Fruit fly (Drosophila melanogaster) whole organism, pupa: ENCODE results near the gene Spn28Da.

ENCODE experiments used
- CG10348 ChIP-seq: fragments of 200-800 bp; sonication (Bioruptor generic); IDR thresholded peaks from 2 replicates; pipeline ENCODE4 v1.3.6; 2022; ENCODE audit warnings: missing biosample characterization, missing genetic modification characterization
- CG12605 ChIP-seq: fragments of 200-800 bp; sonication (Bioruptor generic); IDR thresholded peaks from 2 replicates; pipeline ENCODE4 v1.3.6; 2022; ENCODE audit warnings: missing biosample characterization, missing genetic modification characterization
- CG13204 ChIP-seq: fragments of 200-800 bp; sonication (Bioruptor generic); optimal IDR thresholded peaks from 2 replicates; lab custom pipeline; 2018; ENCODE audit warnings: missing biosample characterization, mild to moderate bottlenecking, missing genetic modification characterization, moderate library complexity
- CG14655 ChIP-seq: fragments of 200-800 bp; sonication (Bioruptor generic); optimal IDR thresholded peaks from 3 replicates; lab custom pipeline; 2017; ENCODE audit warnings: mild to moderate bottlenecking, missing biosample characterization, missing genetic modification reagents, missing genetic modification characterization
- CG15710 ChIP-seq: fragments of 200-800 bp; sonication (Bioruptor generic); optimal IDR thresholded peaks from 2 replicates; lab custom pipeline; 2018; ENCODE audit warnings: missing biosample characterization, mild to moderate bottlenecking, missing genetic modification characterization, moderate library complexity
- CG17806 ChIP-seq: fragments of 200-800 bp; sonication (Bioruptor generic); optimal IDR thresholded peaks from 2 replicates; lab custom pipeline; 2018; ENCODE audit warnings: missing biosample characterization, mild to moderate bottlenecking, missing genetic modification characterization, moderate library complexity
- CG32121 ChIP-seq: fragments of 200-800 bp; sonication (Bioruptor generic); IDR thresholded peaks from 2 replicates; pipeline ENCODE4 v1.3.6; 2022; ENCODE audit warnings: missing biosample characterization, missing genetic modification characterization
- CG34367 ChIP-seq: fragments of 200-800 bp; sonication (Bioruptor generic); optimal IDR thresholded peaks from 2 replicates; lab custom pipeline; 2018; ENCODE audit warnings: missing biosample characterization, mild to moderate bottlenecking, missing genetic modification characterization
- CG4496 ChIP-seq: fragments of 200-800 bp; sonication (Bioruptor generic); IDR thresholded peaks from 3 replicates; pipeline ENCODE4 v1.3.6; 2022; ENCODE audit warnings: missing biosample characterization, missing genetic modification characterization
- CG8159 ChIP-seq: fragments of 200-800 bp; sonication (Bioruptor generic); optimal IDR thresholded peaks from 3 replicates; lab custom pipeline; 2018; ENCODE audit warnings: missing biosample characterization, mild to moderate bottlenecking, missing genetic modification characterization, moderate library complexity
- CG8301 ChIP-seq: fragments of 200-800 bp; sonication (Bioruptor generic); optimal IDR thresholded peaks from 2 replicates; lab custom pipeline; 2018; ENCODE audit warnings: missing biosample characterization, mild to moderate bottlenecking, missing genetic modification characterization
- CG9948 ChIP-seq: fragments of 200-800 bp; sonication (Bioruptor generic); optimal IDR thresholded peaks from 2 replicates; lab custom pipeline; 2018; ENCODE audit warnings: missing biosample characterization, mild to moderate bottlenecking, missing genetic modification characterization, moderate library complexity
- D1 ChIP-seq: fragments of 200-800 bp; sonication (Bioruptor generic); optimal IDR thresholded peaks from 2 replicates; lab custom pipeline; 2018; ENCODE audit warnings: missing biosample characterization, mild to moderate bottlenecking, missing genetic modification characterization, moderate library complexity
- EcR ChIP-seq: fragments of 200-800 bp; sonication (Bioruptor generic); optimal IDR thresholded peaks from 3 replicates; lab custom pipeline; 2019; ENCODE audit warnings: missing biosample characterization, missing genetic modification characterization, mild to moderate bottlenecking, moderate library complexity, missing genetic modification reagents
- Ets98B ChIP-seq: fragments of 200-800 bp; sonication (Bioruptor generic); IDR thresholded peaks from 2 replicates; pipeline ENCODE4 v1.3.6; 2022; ENCODE audit warnings: missing biosample characterization, missing genetic modification characterization
- Pif1A ChIP-seq: fragments of 200-800 bp; sonication (Bioruptor generic); optimal IDR thresholded peaks from 3 replicates; lab custom pipeline; 2016; ENCODE audit warnings: missing biosample characterization, missing genetic modification characterization
- Pif1B ChIP-seq: fragments of 200-800 bp; sonication (Bioruptor generic); optimal IDR thresholded peaks from 3 replicates; lab custom pipeline; 2016; ENCODE audit warnings: missing biosample characterization, missing genetic modification characterization
- Snoo ChIP-seq: fragments of 200-800 bp; sonication (Bioruptor generic); optimal IDR thresholded peaks from 3 replicates; lab custom pipeline; 2017; ENCODE audit warnings: missing biosample characterization, mild to moderate bottlenecking, missing genetic modification characterization, inconsistent platforms
- fd96Ca ChIP-seq: fragments of 200-800 bp; sonication (Bioruptor generic); IDR thresholded peaks from 3 replicates; pipeline ENCODE4 v1.3.6; 2022; ENCODE audit warnings: missing biosample characterization, missing genetic modification characterization
- gl ChIP-seq: fragments of 200-800 bp; sonication (Bioruptor generic); optimal IDR thresholded peaks from 2 replicates; lab custom pipeline; 2018; ENCODE audit warnings: missing biosample characterization, mild to moderate bottlenecking, missing genetic modification characterization

Gene Spn28Da

dm6 chr2L:7870212-7870611 is 18.7 kb downstream of the Spn28Da start:
- TF ChIP-seq fd96Ca (GFP tag; lab: Robert Waterston, UW) (0 out of 3 replicates have a peak, but pooled peaks have one; percentile 17), EcR (GFP tag; lab: Kevin White, UChicago) (peak; percentile 70), CG4496 (GFP tag; lab: Robert Waterston, UW) (no peak; the same call in 2 of the 3 replicates)
- TF ChIP-seq, all 21 proteins: peak for 2

DNA sequence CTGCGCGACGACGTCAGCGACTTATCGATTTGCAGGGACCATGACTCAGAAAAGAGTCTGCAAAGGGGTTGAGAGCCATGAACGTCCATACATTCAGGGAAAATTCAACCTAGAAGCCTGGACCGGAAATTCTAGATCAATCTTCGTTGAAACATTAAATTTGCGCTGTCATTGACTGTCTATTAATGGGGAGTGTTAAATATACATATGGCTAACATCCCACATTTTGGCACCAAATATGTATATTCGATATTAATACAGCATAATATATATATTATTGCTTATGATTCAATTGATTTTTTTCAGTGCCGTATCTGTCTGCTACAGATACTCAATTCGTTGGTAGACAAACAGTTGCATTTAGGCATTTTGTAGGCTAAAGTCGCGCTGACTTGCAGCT is 20.3 kb downstream of the Spn28Da start:
- TF ChIP-seq Snoo (tag; lab: Kevin White, UChicago) (no peak), D1 (tag; lab: Kevin White, UChicago) (no peak), gl (tag; lab: Kevin White, UChicago) (no peak), CG8159 (peak; percentile 58), CG17806 (tag; lab: Kevin White, UChicago) (peak; percentile 64), CG15710 (tag; lab: Kevin White, UChicago) (peak; percentile 8), CG14655 (peak; percentile 35), CG4496 (GFP tag; lab: Robert Waterston, UW) (0 out of 3 replicates have a peak, but pooled peaks have one; percentile 50), CG32121 (GFP tag; lab: Robert Waterston, UW) (no peak), CG9948 (tag; lab: Kevin White, UChicago) (peak; percentile 63), CG34367 (tag; lab: Kevin White, UChicago) (peak; percentile 37), CG8301 (peak; percentile 21), Pif1A (GFP tag; lab: Kevin White, UChicago) (peak; percentile 17)

- no peak for TF ChIP-seq Pif1A (GFP tag; lab: Kevin White, UChicago)
- no peak for TF ChIP-seq gl (tag; lab: Kevin White, UChicago)
Observed at dm6 chr2L:7861733-7862132, 27.2 kb downstream of the Spn28Da start.

DNA sequence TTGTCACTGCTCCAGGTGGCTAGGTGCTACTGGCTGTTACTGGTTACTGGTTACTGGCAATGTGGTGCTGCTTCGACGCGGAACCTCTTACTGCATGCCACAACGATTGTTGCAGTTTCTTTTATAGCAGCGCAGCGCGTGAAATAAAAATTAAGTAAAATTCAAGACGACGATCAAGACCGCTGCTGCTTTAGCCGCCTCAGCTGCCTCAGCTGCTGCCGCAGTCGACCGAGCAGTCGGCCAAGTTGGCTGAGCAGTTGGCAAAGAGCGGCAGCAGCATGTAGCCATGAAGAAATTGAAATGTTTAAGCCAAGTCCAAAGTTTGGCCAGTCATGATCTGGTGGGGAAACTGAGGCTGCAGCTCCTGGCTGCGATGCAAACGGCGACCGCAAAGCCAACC is 28.2 kb downstream of the Spn28Da start, which contains the start of gene TwdlE:
Gene TwdlE, minus strand, starts transcription at position 101 of the 400 bp plus-strand sequence.
- no peak for TF ChIP-seq D1 (tag; lab: Kevin White, UChicago)
- TF ChIP-seq CG34367 (tag; lab: Kevin White, UChicago): no peak
- TF ChIP-seq gl (tag; lab: Kevin White, UChicago): no peak
- TF ChIP-seq Pif1A (GFP tag; lab: Kevin White, UChicago): no peak
- TF ChIP-seq, all 21 proteins: peak for 0

dm6 chr2L:7856380-7857127 is 32.4 kb downstream of the Spn28Da start, which contains the start of gene lectin-28C:
TSS of gene lectin-28C (plus strand) at chr2L:7857077.
- peak; percentile 92 for TF ChIP-seq EcR (GFP tag; lab: Kevin White, UChicago)
- TF ChIP-seq CG8159: peak; percentile 20
- peak; percentile 65 for TF ChIP-seq CG4496 (GFP tag; lab: Robert Waterston, UW)
- TF ChIP-seq, all 21 proteins: peak for 3; not testable (repeated sequence) for 18

- no peak for TF ChIP-seq EcR (GFP tag; lab: Kevin White, UChicago)
- no peak for TF ChIP-seq CG8159
- TF ChIP-seq CG15710 (tag; lab: Kevin White, UChicago): no peak
- TF ChIP-seq CG9948 (tag; lab: Kevin White, UChicago): no peak
- no peak for TF ChIP-seq CG32121 (GFP tag; lab: Robert Waterston, UW)
- TF ChIP-seq D1 (tag; lab: Kevin White, UChicago): no peak
- 0 out of 3 replicates have a peak, but pooled peaks have one; percentile 19 for TF ChIP-seq CG4496 (GFP tag; lab: Robert Waterston, UW)
- TF ChIP-seq CG12605 (GFP tag; lab: Robert Waterston, UW): 0 out of 2 replicates have a peak, but pooled peaks have one; percentile 12
- no peak for TF ChIP-seq Pif1A (GFP tag; lab: Kevin White, UChicago)
- peak; percentile 68 for TF ChIP-seq Ets98B (GFP tag; lab: Robert Waterston, UW)
- TF ChIP-seq CG34367 (tag; lab: Kevin White, UChicago): no peak
Observed at dm6 chr2L:7855108-7855507, 33.8 kb downstream of the Spn28Da start, which contains the start of gene CG14535. TSS of gene CG14535 (minus strand) at chr2L:7855475.

- TF ChIP-seq CG17806 (tag; lab: Kevin White, UChicago) (peak; percentile 2), CG8159 (peak; percentile 0), EcR (GFP tag; lab: Kevin White, UChicago) (no peak), CG14655 (peak; percentile 9)
Observed at dm6 chr2L:7851609-7852008, 37.3 kb downstream of the Spn28Da start.

- TF ChIP-seq CG12605 (GFP tag; lab: Robert Waterston, UW): no peak
- no peak for TF ChIP-seq CG13204 (GFP tag; lab: Kevin White, UChicago)
- no peak for TF ChIP-seq CG9948 (tag; lab: Kevin White, UChicago)
- TF ChIP-seq CG32121 (GFP tag; lab: Robert Waterston, UW): no peak
- TF ChIP-seq CG8159: no peak
- TF ChIP-seq CG17806 (tag; lab: Kevin White, UChicago): no peak
- no peak for TF ChIP-seq CG4496 (GFP tag; lab: Robert Waterston, UW)
- no peak for TF ChIP-seq CG15710 (tag; lab: Kevin White, UChicago)
- no peak for TF ChIP-seq CG10348 (GFP tag; lab: Robert Waterston, UW)
- no peak for TF ChIP-seq Pif1A (GFP tag; lab: Kevin White, UChicago)
- no peak for TF ChIP-seq Ets98B (GFP tag; lab: Robert Waterston, UW)
- no peak for TF ChIP-seq Snoo (tag; lab: Kevin White, UChicago)
- no peak for TF ChIP-seq CG8301
- no peak for TF ChIP-seq Pif1B (GFP tag; lab: Kevin White, UChicago)
- TF ChIP-seq CG34367 (tag; lab: Kevin White, UChicago): no peak
- TF ChIP-seq D1 (tag; lab: Kevin White, UChicago): no peak
- TF ChIP-seq CG14655: no peak
- TF ChIP-seq EcR (GFP tag; lab: Kevin White, UChicago): no peak
Observed at dm6 chr2L:7850406-7850805, 38.5 kb downstream of the Spn28Da start.
